Fruit fly (Drosophila melanogaster) whole organism, embryonic: ENCODE data around the gene Arl8.
A peak's percentile ranks its signal among the peaks of the same experiment; 100 is the strongest.

Source experiments
- CG10274 ChIP-seq: fragments of 200-800 bp; sonication (Bioruptor generic); optimal IDR thresholded peaks from 3 replicates; lab custom pipeline; 2017; ENCODE audit warnings: missing biosample characterization, mild to moderate bottlenecking, missing genetic modification characterization
- CG11398 ChIP-seq: fragments of 200-800 bp; sonication (Bioruptor generic); optimal IDR thresholded peaks from 2 replicates; lab custom pipeline; 2016; ENCODE audit warnings: missing biosample characterization, missing genetic modification characterization
- CG11504 ChIP-seq: fragments of 200-800 bp; sonication (Bioruptor generic); optimal IDR thresholded peaks from 3 replicates; lab custom pipeline; 2019; ENCODE audit warnings: missing biosample characterization, mild to moderate bottlenecking, missing genetic modification characterization, moderate library complexity
- CG12769 ChIP-seq: fragments of 200-800 bp; sonication (Bioruptor generic); optimal IDR thresholded peaks from 2 replicates; lab custom pipeline; 2019; ENCODE audit warnings: missing biosample characterization, mild to moderate bottlenecking, missing genetic modification characterization, moderate library complexity
- CG15479 ChIP-seq: fragments of 200-800 bp; sonication (Bioruptor generic); optimal IDR thresholded peaks from 3 replicates; lab custom pipeline; 2019; ENCODE audit warnings: missing biosample characterization, mild to moderate bottlenecking, missing genetic modification characterization, moderate library complexity
- CG16813 ChIP-seq: fragments of 200-800 bp; sonication (Bioruptor generic); IDR thresholded peaks from 3 replicates; pipeline ENCODE4 v1.3.6; 2022; ENCODE audit warnings: missing biosample characterization, missing genetic modification characterization; ENCODE audit not compliant: partially characterized antibody
- CG18476 ChIP-seq: fragments of 200-800 bp; sonication (Bioruptor generic); optimal IDR thresholded peaks from 2 replicates; lab custom pipeline; 2016; ENCODE audit warnings: missing biosample characterization, mild to moderate bottlenecking, missing genetic modification characterization
- CG2678 ChIP-seq: fragments of 200-800 bp; sonication (Bioruptor generic); optimal IDR thresholded peaks from 3 replicates; lab custom pipeline; 2019; ENCODE audit warnings: missing biosample characterization, mild to moderate bottlenecking, missing genetic modification characterization, moderate library complexity
- CG2712 ChIP-seq: fragments of 200-800 bp; optimal IDR thresholded peaks from 3 replicates; lab custom pipeline; 2019; ENCODE audit warnings: missing biosample characterization, mild to moderate bottlenecking, missing genetic modification characterization, moderate library complexity
- CG31365 ChIP-seq: fragments of 200-800 bp; sonication (Bioruptor generic); optimal IDR thresholded peaks from 2 replicates; lab custom pipeline; 2018; ENCODE audit warnings: missing biosample characterization, mild to moderate bottlenecking, missing genetic modification characterization
- CG31388 ChIP-seq: fragments of 200-800 bp; sonication (Bioruptor generic); optimal IDR thresholded peaks from 2 replicates; lab custom pipeline; 2016; ENCODE audit warnings: missing biosample characterization, missing genetic modification characterization
- CG3163 ChIP-seq: fragments of 200-800 bp; sonication (Bioruptor generic); optimal IDR thresholded peaks from 3 replicates; lab custom pipeline; 2016; ENCODE audit warnings: missing biosample characterization, missing genetic modification characterization
- CG6175 ChIP-seq: fragments of 200-800 bp; sonication (Bioruptor generic); IDR thresholded peaks from 3 replicates; pipeline ENCODE4 v1.3.6; 2022; ENCODE audit warnings: missing biosample characterization, missing genetic modification characterization
- CG7839 ChIP-seq: fragments of 200-800 bp; sonication (Bioruptor generic); optimal IDR thresholded peaks from 3 replicates; lab custom pipeline; 2018; ENCODE audit warnings: missing biosample characterization, mild to moderate bottlenecking, missing genetic modification characterization, moderate library complexity
- CG8944 ChIP-seq: fragments of 200-800 bp; sonication (Bioruptor generic); optimal IDR thresholded peaks from 3 replicates; lab custom pipeline; 2016; ENCODE audit warnings: missing biosample characterization, missing genetic modification characterization
- CG9437 ChIP-seq: fragments of 200-800 bp; sonication (Bioruptor generic); optimal IDR thresholded peaks from 2 replicates; lab custom pipeline; 2018; ENCODE audit warnings: missing biosample characterization, mild to moderate bottlenecking, missing genetic modification characterization
- CG9727 ChIP-seq: fragments of 200-800 bp; sonication (Bioruptor generic); optimal IDR thresholded peaks from 3 replicates; lab custom pipeline; 2017; ENCODE audit warnings: missing biosample characterization, mild to moderate bottlenecking, missing genetic modification characterization
- CTCF ChIP-seq: fragments of 200-800 bp; sonication (Bioruptor generic); optimal IDR thresholded peaks from 2 replicates; lab custom pipeline; 2017; ENCODE audit warnings: missing biosample characterization, mild to moderate bottlenecking, missing genetic modification characterization, moderate library complexity
- Deaf1 ChIP-seq: fragments of 200-800 bp; optimal IDR thresholded peaks from 3 replicates; lab custom pipeline; 2019; ENCODE audit warnings: missing biosample characterization, mild to moderate bottlenecking, missing genetic modification characterization, moderate library complexity
- HLHmδ ChIP-seq: fragments of 200-800 bp; sonication (Bioruptor generic); optimal IDR thresholded peaks from 2 replicates; lab custom pipeline; 2018; ENCODE audit warnings: missing biosample characterization, mild to moderate bottlenecking, missing genetic modification characterization, moderate library complexity
- Hmr ChIP-seq: fragments of 200-800 bp; sonication (Bioruptor generic); optimal IDR thresholded peaks from 3 replicates; lab custom pipeline; 2017; ENCODE audit warnings: mild to moderate bottlenecking, missing biosample characterization, missing genetic modification reagents, missing genetic modification characterization
- Lhr ChIP-seq: fragments of 200-800 bp; sonication (Bioruptor generic); optimal IDR thresholded peaks from 3 replicates; lab custom pipeline; 2017; ENCODE audit warnings: mild to moderate bottlenecking, missing biosample characterization, missing genetic modification reagents, missing genetic modification characterization
- Pdp1 ChIP-seq, 2 experiments: fragments of 200-800 bp; sonication (Bioruptor generic); optimal IDR thresholded peaks; 3 replicates each; lab custom pipeline; 2016; ENCODE audit warnings: missing biosample characterization in 2 of 2, missing genetic modification characterization in 2 of 2, mild to moderate bottlenecking in 1 of 2, moderate library complexity in 1 of 2
- Spps ChIP-seq: fragments of 200-800 bp; sonication (Bioruptor generic); optimal IDR thresholded peaks from 2 replicates; lab custom pipeline; 2018; ENCODE audit warnings: missing biosample characterization, mild to moderate bottlenecking, missing genetic modification characterization
- Stat92E ChIP-seq, 3 experiments: fragments of >200 bp in 2 of 3; fragments of 200-800 bp in 1 of 3; sonication (Bioruptor generic) in 1 of 3; optimal IDR thresholded peaks; 2 replicates each; lab custom pipeline; 2017 to 2019; ENCODE audit warnings: missing biosample characterization in 3 of 3, missing genetic modification characterization in 3 of 3, mild to moderate bottlenecking in 1 of 3, moderate library complexity in 1 of 3
- Trl ChIP-seq, 3 experiments: fragments of >200 bp in 2 of 3; fragments of 200-800 bp in 1 of 3; sonication (Bioruptor generic) in 1 of 3; optimal IDR thresholded peaks; 2 replicates in 1 of 3; 3 replicates in 2 of 3; lab custom pipeline; 2016 to 2017; ENCODE audit warnings: missing biosample characterization in 1 of 3, missing genetic modification characterization in 1 of 3
- ato ChIP-seq: fragments of 200-800 bp; sonication (Bioruptor generic); IDR thresholded peaks from 2 replicates; pipeline ENCODE4 v1.3.6; 2022; ENCODE audit warnings: missing biosample characterization, missing genetic modification characterization; ENCODE audit not compliant: partially characterized antibody
- chif ChIP-seq, 2 experiments: fragments of 200-800 bp; sonication (Bioruptor generic); optimal IDR thresholded peaks; 3 replicates each; lab custom pipeline; 2016; ENCODE audit warnings: missing biosample characterization in 2 of 2, missing genetic modification characterization in 2 of 2
- croc ChIP-seq: fragments of 200-800 bp; sonication (Bioruptor generic); conservative IDR thresholded peaks from 3 replicates; pipeline ENCODE4 v1.3.6; 2022; ENCODE audit warnings: missing biosample characterization, missing genetic modification characterization
- ems ChIP-seq: fragments of 200-800 bp; sonication (Bioruptor generic); optimal IDR thresholded peaks from 3 replicates; lab custom pipeline; 2016; ENCODE audit warnings: missing biosample characterization, missing genetic modification characterization
- exex ChIP-seq: fragments of 200-800 bp; sonication (Bioruptor generic); optimal IDR thresholded peaks from 4 replicates; lab custom pipeline; 2018; ENCODE audit warnings: missing biosample characterization, mild to moderate bottlenecking, missing genetic modification characterization, moderate library complexity
- grau ChIP-seq: fragments of 200-800 bp; optimal IDR thresholded peaks from 3 replicates; lab custom pipeline; 2019; ENCODE audit warnings: missing biosample characterization, mild to moderate bottlenecking, missing genetic modification characterization, moderate library complexity
- gro ChIP-seq: fragments of 200-800 bp; sonication (Bioruptor generic); optimal IDR thresholded peaks from 2 replicates; lab custom pipeline; 2016; ENCODE audit warnings: missing biosample characterization, missing genetic modification characterization
- h ChIP-seq: fragments of >200 bp; optimal IDR thresholded peaks from 2 replicates; lab custom pipeline; 2017
- her ChIP-seq: fragments of 200-800 bp; sonication (Bioruptor generic); optimal IDR thresholded peaks from 2 replicates; lab custom pipeline; 2016; ENCODE audit warnings: missing biosample characterization, missing genetic modification characterization
- lab ChIP-seq: fragments of 200-800 bp; sonication (Bioruptor generic); optimal IDR thresholded peaks from 3 replicates; lab custom pipeline; 2017; ENCODE audit warnings: missing biosample characterization, missing genetic modification characterization, mild to moderate bottlenecking, moderate library complexity, missing genetic modification reagents
- mam ChIP-seq: fragments of 200-800 bp; sonication (Bioruptor generic); optimal IDR thresholded peaks from 3 replicates; lab custom pipeline; 2016; ENCODE audit warnings: missing biosample characterization, missing genetic modification characterization
- nau ChIP-seq: fragments of 200-800 bp; sonication (Bioruptor generic); optimal IDR thresholded peaks from 3 replicates; lab custom pipeline; 2017; ENCODE audit warnings: missing biosample characterization, mild to moderate bottlenecking, missing genetic modification characterization, missing genetic modification reagents
- phol ChIP-seq: fragments of 200-800 bp; sonication (Bioruptor generic); optimal IDR thresholded peaks from 3 replicates; lab custom pipeline; 2018; ENCODE audit warnings: missing biosample characterization, mild to moderate bottlenecking, missing genetic modification characterization, moderate library complexity
- repo ChIP-seq: fragments of 200-800 bp; sonication (Bioruptor generic); optimal IDR thresholded peaks from 2 replicates; lab custom pipeline; 2016; ENCODE audit warnings: missing biosample characterization, missing genetic modification characterization
- run ChIP-seq: fragments of 200-800 bp; sonication (Bioruptor generic); optimal IDR thresholded peaks from 3 replicates; lab custom pipeline; 2018; ENCODE audit warnings: missing biosample characterization, mild to moderate bottlenecking, missing genetic modification characterization
- sim ChIP-seq: fragments of 200-800 bp; sonication (Bioruptor generic); IDR thresholded peaks from 2 replicates; pipeline ENCODE4 v1.3.6; 2022; ENCODE audit warnings: missing biosample characterization, missing genetic modification characterization
- trh ChIP-seq: fragments of 200-800 bp; sonication (Bioruptor generic); optimal IDR thresholded peaks from 2 replicates; lab custom pipeline; 2016; ENCODE audit warnings: missing biosample characterization, missing genetic modification characterization

The Arl8 gene

dm6 chr3R:8105088-8105542 lies 21.3 kb upstream of the Arl8 start, which contains the start of gene puc (continued):
- no peak for TF ChIP-seq CG8944
- TF ChIP-seq CTCF (GFP tag; lab: Kevin White, UChicago) = peak; percentile 74
- no peak for TF ChIP-seq CG31365 (tag; lab: Kevin White, UChicago)
- no peak for TF ChIP-seq CG18476 (GFP tag; lab: Kevin White, UChicago)
- TF ChIP-seq Pdp1 (GFP tag; optimal IDR thresholded peaks at IDR 0.05; lab: Kevin White, UChicago) = peak; percentile 13 to 62
- TF ChIP-seq h = no peak
- TF ChIP-seq lab (GFP tag; lab: Kevin White, UChicago) = peak; percentile 77
- TF ChIP-seq ems (GFP tag; lab: Kevin White, UChicago) = peak; percentile 64
- peak; percentile 18 for TF ChIP-seq CG7839
- TF ChIP-seq CG11398 = peak; percentile 9
- TF ChIP-seq Lhr (GFP tag; lab: Kevin White, UChicago) = peak; percentile 73
- peak; percentile 26 for TF ChIP-seq CG11504 (tag; lab: Kevin White, UChicago)
- TF ChIP-seq her (GFP tag; lab: Kevin White, UChicago) = peak; percentile 54
- peak; percentile 12 for TF ChIP-seq CG9727
- TF ChIP-seq croc (GFP tag; lab: Robert Waterston, UW) = no peak
- TF ChIP-seq trh (GFP tag; lab: Kevin White, UChicago) = no peak
- peak; percentile 53 for TF ChIP-seq repo (GFP tag; lab: Kevin White, UChicago)
- peak; percentile 8 for TF ChIP-seq CG9437 (GFP tag; lab: Kevin White, UChicago)
- TF ChIP-seq grau = peak; percentile 34
- peak; percentile 16 for TF ChIP-seq CG3163 (GFP tag; lab: Kevin White, UChicago)
- no peak for TF ChIP-seq run (tag; lab: Kevin White, UChicago)
- TF ChIP-seq CG10274 (GFP tag; lab: Kevin White, UChicago) = no peak
- TF ChIP-seq Stat92E (GFP tag; optimal IDR thresholded peaks at IDR 0.05; lab: Kevin White, UChicago) = peak in 1 of 3 experiments; percentile 50
- no peak for TF ChIP-seq ato
- TF ChIP-seq Deaf1 (tag; lab: Kevin White, UChicago) = peak; percentile 82
- TF ChIP-seq CG31388 (GFP tag; lab: Kevin White, UChicago) = no peak
- TF ChIP-seq CG2678 = peak; percentile 41
- no peak for TF ChIP-seq Spps
- peak; percentile 41 for TF ChIP-seq CG2712 (tag; lab: Kevin White, UChicago)
- peak; percentile 44 for TF ChIP-seq exex (tag; lab: Kevin White, UChicago)
- peak; percentile 68 for TF ChIP-seq HLHmδ (GFP tag; lab: Kevin White, UChicago)
- TF ChIP-seq mam = peak; percentile 25
- TF ChIP-seq Trl (optimal IDR thresholded peaks at IDR 0.05; lab: Kevin White, UChicago) = no peak
- peak; percentile 26 for TF ChIP-seq Trl (GFP tag; optimal IDR thresholded peaks at IDR 0.05; lab: Kevin White, UChicago)
- TF ChIP-seq CG16813 = no peak
- peak; percentile 75 for TF ChIP-seq Hmr (GFP tag; lab: Kevin White, UChicago)
- no peak for TF ChIP-seq CG6175
- TF ChIP-seq phol (tag; lab: Kevin White, UChicago) = peak; percentile 45
- TF ChIP-seq gro (GFP tag; lab: Kevin White, UChicago) = peak; percentile 76
- peak; percentile 91 for TF ChIP-seq CG15479 (GFP tag; lab: Kevin White, UChicago)
- peak; percentile 39 for TF ChIP-seq nau (GFP tag; lab: Kevin White, UChicago)
- no peak for TF ChIP-seq sim (GFP tag; lab: Robert Waterston, UW)
- TF ChIP-seq CG12769 (tag; lab: Kevin White, UChicago) = peak; percentile 49
- peak in 1 of 2 experiments; percentile 4 for TF ChIP-seq chif (GFP tag; optimal IDR thresholded peaks at IDR 0.05; lab: Kevin White, UChicago)
